Fruit fly (Drosophila melanogaster) Kc167 (cell line): ENCODE data around the gene CG13999.

Source experiments
- Myc ChIP-seq: fragments of >200 bp; optimal IDR thresholded peaks from 2 replicates; lab custom pipeline; 2017; ENCODE audit warnings: missing external identifiers
- Sin3A ChIP-seq: fragments of >200 bp; optimal IDR thresholded peaks from 2 replicates; lab custom pipeline; 2018; ENCODE audit warnings: missing external identifiers
- h ChIP-seq: fragments of >200 bp; optimal IDR thresholded peaks from 3 replicates; lab custom pipeline; 2018; ENCODE audit warnings: missing external identifiers
- insv ChIP-seq: fragments of >200 bp; optimal IDR thresholded peaks from 3 replicates; lab custom pipeline; 2018; ENCODE audit warnings: missing external identifiers
- psq ChIP-seq: fragments of >200 bp; optimal IDR thresholded peaks from 2 replicates; lab custom pipeline; 2017; ENCODE audit warnings: missing external identifiers
- ttk ChIP-seq: sonication (Bioruptor generic); optimal IDR thresholded peaks from 2 replicates; lab custom pipeline; 2017; ENCODE audit warnings: missing external identifiers

Gene CG13999

dm6 chr2L:5971093-5971808 is 15.0 kb upstream of the CG13999 start:
- no peak for TF ChIP-seq Sin3A
- TF ChIP-seq Myc (lab: Kevin White, UChicago) = no peak
- TF ChIP-seq insv (lab: Kevin White, UChicago) = no peak
- TF ChIP-seq ttk (lab: Kevin White, UChicago) = no peak
- no peak for TF ChIP-seq psq
- TF ChIP-seq h (lab: Kevin White, UChicago) = no peak

- TF ChIP-seq psq = no peak
- no peak for TF ChIP-seq insv (lab: Kevin White, UChicago)
- TF ChIP-seq Sin3A = no peak
- no peak for TF ChIP-seq ttk (lab: Kevin White, UChicago)
- no peak for TF ChIP-seq h (lab: Kevin White, UChicago)
- TF ChIP-seq Myc (lab: Kevin White, UChicago) = no peak
Measured at dm6 chr2L:5969559-5969958, 13.3 kb upstream of the CG13999 start, which contains the start of gene Ucp4B. Gene Ucp4B, plus strand, starts transcription at chr2L:5969859.

- TF ChIP-seq psq (no peak), insv (lab: Kevin White, UChicago) (no peak), Myc (lab: Kevin White, UChicago) (no peak), Sin3A (no peak), ttk (lab: Kevin White, UChicago) (no peak), h (lab: Kevin White, UChicago) (no peak)
Measured at dm6 chr2L:5967702-5968616, 11.7 kb upstream of the CG13999 start, which contains the start of the genes CG13992 and Ucp4C. Gene CG13992, minus strand, starts transcription at chr2L:5967752. Gene Ucp4C, plus strand, starts transcription at chr2L:5968566.

- no peak for TF ChIP-seq Myc (lab: Kevin White, UChicago)
- no peak for TF ChIP-seq h (lab: Kevin White, UChicago)
- TF ChIP-seq psq = no peak
- no peak for TF ChIP-seq ttk (lab: Kevin White, UChicago)
- no peak for TF ChIP-seq Sin3A
- no peak for TF ChIP-seq insv (lab: Kevin White, UChicago)
Measured at dm6 chr2L:5964851-5965250, 8.6 kb upstream of the CG13999 start, which contains the start of gene psd. Gene psd, minus strand, starts transcription at chr2L:5964951.

- no peak for TF ChIP-seq h (lab: Kevin White, UChicago)
- TF ChIP-seq insv (lab: Kevin White, UChicago) = no peak
- TF ChIP-seq Sin3A = no peak
- no peak for TF ChIP-seq psq
- no peak for TF ChIP-seq ttk (lab: Kevin White, UChicago)
- TF ChIP-seq Myc (lab: Kevin White, UChicago) = no peak
Measured at dm6 chr2L:5964211-5964610, 7.9 kb upstream of the CG13999 start.

dm6 chr2L:5963251-5963650 is 7.0 kb upstream of the CG13999 start:
- TF ChIP-seq psq (no peak), h (lab: Kevin White, UChicago) (no peak), ttk (lab: Kevin White, UChicago) (no peak), insv (lab: Kevin White, UChicago) (no peak), Myc (lab: Kevin White, UChicago) (no peak), Sin3A (no peak)

dm6 chr2L:5961169-5961918 is 5.1 kb upstream of the CG13999 start:
- TF ChIP-seq insv (lab: Kevin White, UChicago) (no peak), psq (no peak), ttk (lab: Kevin White, UChicago) (no peak), Myc (lab: Kevin White, UChicago) (no peak)

- TF ChIP-seq Sin3A (no peak), ttk (lab: Kevin White, UChicago) (no peak), h (lab: Kevin White, UChicago) (no peak), insv (lab: Kevin White, UChicago) (no peak), psq (no peak)
Measured at dm6 chr2L:5959863-5960658, 3.8 kb upstream of the CG13999 start, which contains the start of gene Vm26Aa. Gene Vm26Aa, minus strand, starts transcription at chr2L:5960340.

dm6 chr2L:5958581-5959177 is 2.4 kb upstream of the CG13999 start, which contains the start of gene Vm26Ac:
Gene Vm26Ac, minus strand, starts transcription at chr2L:5958631.
- TF ChIP-seq ttk (lab: Kevin White, UChicago) (no peak), Sin3A (no peak), insv (lab: Kevin White, UChicago) (no peak), h (lab: Kevin White, UChicago) (no peak), Myc (lab: Kevin White, UChicago) (no peak), psq (no peak)

dm6 chr2L:5956706-5957105 is 440 bp upstream of the CG13999 start, which contains the start of the genes CG13998 and Vm26Ab:
Gene CG13998, minus strand, starts transcription at chr2L:5956819.
Gene Vm26Ab, plus strand, starts transcription at chr2L:5957004.
- no peak for TF ChIP-seq psq
- TF ChIP-seq ttk (lab: Kevin White, UChicago) = no peak
